Worm (Caenorhabditis elegans) whole organism, L2 larva: Measurements from ENCODE around the gene srw-36.

ENCODE experiments used
- R02D3.7 ChIP-seq: fragments of 150-350 bp; optimal IDR thresholded peaks from 2 replicates; lab custom pipeline; 2014; ENCODE audit warnings: missing biosample characterization, missing genetic modification characterization
- ama-1 ChIP-seq: fragments of 150-350 bp; optimal IDR thresholded peaks from 2 replicates; lab custom pipeline; 2018; ENCODE audit warnings: inconsistent platforms
- egl-27 ChIP-seq: sonication (generic microtip); optimal IDR thresholded peaks from 3 replicates; lab custom pipeline; 2017; ENCODE audit warnings: missing biosample characterization, missing genetic modification reagents, missing genetic modification characterization
- elt-1 ChIP-seq: fragments of 150-350 bp; optimal IDR thresholded peaks from 2 replicates; lab custom pipeline; 2014; ENCODE audit warnings: missing biosample characterization, missing genetic modification characterization
- fos-1 ChIP-seq: fragments of 150-350 bp; optimal IDR thresholded peaks from 2 replicates; lab custom pipeline; 2014; ENCODE audit warnings: missing biosample characterization, missing genetic modification characterization
- lin-39 ChIP-seq: fragments of 150-350 bp; optimal IDR thresholded peaks from 2 replicates; lab custom pipeline; 2014; ENCODE audit warnings: missing biosample characterization, missing genetic modification reagents, missing genetic modification characterization
- lsy-2 ChIP-seq, 2 experiments: fragments of 150-350 bp in 1 of 2; sonication (generic microtip) in 1 of 2; optimal IDR thresholded peaks; 2 replicates each; lab custom pipeline; 2014 to 2017; ENCODE audit warnings: missing biosample characterization in 2 of 2, missing genetic modification characterization in 2 of 2
- nhr-10 ChIP-seq: sonication (generic microtip); optimal IDR thresholded peaks from 2 replicates; lab custom pipeline; 2017; ENCODE audit warnings: missing biosample characterization, missing genetic modification characterization
- nhr-6 ChIP-seq: fragments of 150-350 bp; optimal IDR thresholded peaks from 2 replicates; lab custom pipeline; 2014; ENCODE audit warnings: missing biosample characterization, missing genetic modification characterization
- nhr-77 ChIP-seq: fragments of 150-350 bp; optimal IDR thresholded peaks from 2 replicates; lab custom pipeline; 2014; ENCODE audit warnings: missing biosample characterization, missing genetic modification characterization
- snpc-4 ChIP-seq: fragments of 150-350 bp; optimal IDR thresholded peaks from 2 replicates; lab custom pipeline; 2014; ENCODE audit warnings: missing biosample characterization, missing genetic modification characterization
- unc-55 ChIP-seq: fragments of 150-350 bp; sonication (generic microtip); optimal IDR thresholded peaks from 3 replicates; lab custom pipeline; 2014; ENCODE audit warnings: missing biosample characterization, missing genetic modification reagents, missing genetic modification characterization
- unc-62 ChIP-seq: fragments of 150-350 bp; optimal IDR thresholded peaks from 2 replicates; lab custom pipeline; 2014; ENCODE audit warnings: missing biosample characterization, missing genetic modification reagents, missing genetic modification characterization
- ztf-1 ChIP-seq: fragments of 200-800 bp; sonication (Bioruptor generic); conservative IDR thresholded peaks from 2 replicates; pipeline ENCODE4 v1.3.6; 2022; ENCODE audit warnings: missing genetic modification characterization, missing compliant biosample characterization

DNA sequence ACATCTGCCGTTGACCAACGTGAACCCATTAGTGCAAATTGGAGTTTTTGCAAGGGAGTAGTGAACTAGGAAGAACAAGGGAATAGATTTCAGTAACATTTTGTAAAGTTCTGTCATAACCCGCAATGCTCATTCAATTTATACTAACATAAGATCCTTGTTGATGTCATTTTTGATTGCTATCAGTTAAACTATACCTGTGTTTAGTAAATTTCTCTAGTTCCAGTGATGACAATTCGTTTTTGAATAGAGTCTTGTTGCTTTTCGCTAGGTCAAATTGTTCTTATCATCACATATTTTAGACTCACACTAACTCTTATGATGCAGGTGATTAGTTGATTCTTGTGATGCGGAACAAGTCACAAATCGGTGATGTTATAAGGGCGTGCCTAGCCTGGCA, 23.6 kb downstream of the srw-36 start, which contains the start of gene clec-9:
- TF ChIP-seq egl-27 (tag; lab: Kevin White, UChicago) (no peak), nhr-6 (no peak), nhr-77 (tag; lab: Kevin White, UChicago) (no peak), R02D3.7 (tag; lab: Kevin White, UChicago) (no peak), ztf-1 (GFP tag; lab: Robert Waterston, UW) (no peak), lin-39 (no peak), unc-55 (GFP tag; lab: Kevin White, UChicago) (no peak), ama-1 (lab: Kevin White, UChicago) (no peak), elt-1 (no peak), snpc-4 (tag; lab: Kevin White, UChicago) (no peak), unc-62 (GFP tag; lab: Kevin White, UChicago) (no peak), lsy-2 (tag; optimal IDR thresholded peaks at IDR 0.05; lab: Kevin White, UChicago) (no peak), fos-1 (no peak), nhr-10 (tag; lab: Kevin White, UChicago) (no peak)
